Fruit fly (Drosophila melanogaster): ENCODE measurements around the gene CG3592.

- TF ChIP-seq lola (GFP tag; optimal IDR thresholded peaks at IDR 0.05) (no peak), Abd-B (GFP tag; optimal IDR thresholded peaks at IDR 0.05) (no peak), pan (optimal IDR thresholded peaks at IDR 0.05) (no peak), fru (GFP tag; optimal IDR thresholded peaks at IDR 0.05) (peak; percentile 39)
Measured at dm6 chrX:2951637-2952036, 16.7 kb downstream of the CG3592 start.

All from whole organism, wandering third instar larva.